Fruit fly (Drosophila melanogaster) whole organism, embryonic: ENCODE data around the gene Wdfy2.

Experiments used
- Abd-B ChIP-seq: fragments of 200-800 bp; sonication (Bioruptor generic); optimal IDR thresholded peaks from 2 replicates; lab custom pipeline; 2018; ENCODE audit warnings: missing biosample characterization, mild to moderate bottlenecking, missing genetic modification characterization, moderate library complexity
- Asciz ChIP-seq: fragments of 200-800 bp; sonication (Bioruptor generic); optimal IDR thresholded peaks from 2 replicates; lab custom pipeline; 2017; ENCODE audit warnings: missing biosample characterization, mild to moderate bottlenecking, missing genetic modification characterization, missing genetic modification reagents
- BEAF-32 ChIP-seq: fragments of 200-800 bp; sonication (Bioruptor generic); optimal IDR thresholded peaks from 3 replicates; lab custom pipeline; 2017; ENCODE audit warnings: missing biosample characterization, missing genetic modification characterization, mild to moderate bottlenecking, moderate library complexity, missing genetic modification reagents
- Bteb2 ChIP-seq: fragments of 200-800 bp; sonication (Bioruptor generic); optimal IDR thresholded peaks from 2 replicates; lab custom pipeline; 2016; ENCODE audit warnings: missing biosample characterization, missing genetic modification characterization
- CG10147 ChIP-seq: fragments of 200-800 bp; sonication (Bioruptor generic); optimal IDR thresholded peaks from 2 replicates; lab custom pipeline; 2019; ENCODE audit warnings: missing biosample characterization, mild to moderate bottlenecking, missing genetic modification characterization, moderate library complexity
- CG10462 ChIP-seq: fragments of 200-800 bp; sonication (Bioruptor generic); optimal IDR thresholded peaks from 2 replicates; lab custom pipeline; 2016; ENCODE audit warnings: missing biosample characterization, missing genetic modification characterization
- CG10979 ChIP-seq: fragments of 200-800 bp; sonication (Bioruptor generic); optimal IDR thresholded peaks from 2 replicates; lab custom pipeline; 2018; ENCODE audit warnings: missing biosample characterization, mild to moderate bottlenecking, missing genetic modification characterization, moderate library complexity
- CG1233 ChIP-seq: fragments of 200-800 bp; sonication (Bioruptor generic); optimal IDR thresholded peaks from 4 replicates; lab custom pipeline; 2018; ENCODE audit warnings: missing biosample characterization, mild to moderate bottlenecking, missing genetic modification characterization
- CG12942 ChIP-seq: fragments of 200-800 bp; sonication (Bioruptor generic); optimal IDR thresholded peaks from 3 replicates; lab custom pipeline; 2016; ENCODE audit warnings: missing biosample characterization, missing genetic modification characterization
- CG13287 ChIP-seq: fragments of 200-800 bp; sonication (Bioruptor generic); IDR thresholded peaks from 2 replicates; pipeline ENCODE4 v1.3.6; 2022; ENCODE audit warnings: missing biosample characterization, missing genetic modification characterization; ENCODE audit not compliant: partially characterized antibody
- CG1647 ChIP-seq: fragments of 200-800 bp; sonication (Bioruptor generic); optimal IDR thresholded peaks from 3 replicates; lab custom pipeline; 2016; ENCODE audit warnings: missing biosample characterization, missing genetic modification characterization
- CG17568 ChIP-seq: fragments of 200-800 bp; sonication (Bioruptor generic); optimal IDR thresholded peaks from 2 replicates; lab custom pipeline; 2018; ENCODE audit warnings: missing biosample characterization, mild to moderate bottlenecking, missing genetic modification characterization, moderate library complexity
- CG17802 ChIP-seq: fragments of 200-800 bp; sonication (Bioruptor generic); optimal IDR thresholded peaks from 2 replicates; lab custom pipeline; 2018; ENCODE audit warnings: missing biosample characterization, mild to moderate bottlenecking, missing genetic modification characterization, moderate library complexity
- CG1792 ChIP-seq: fragments of 200-800 bp; sonication (Bioruptor generic); optimal IDR thresholded peaks from 2 replicates; lab custom pipeline; 2016; ENCODE audit warnings: missing biosample characterization, missing genetic modification characterization
- CG30431 ChIP-seq: fragments of 200-800 bp; sonication (Bioruptor generic); optimal IDR thresholded peaks from 2 replicates; lab custom pipeline; 2017; ENCODE audit warnings: missing biosample characterization, missing genetic modification characterization
- CG3163 ChIP-seq: fragments of 200-800 bp; sonication (Bioruptor generic); optimal IDR thresholded peaks from 3 replicates; lab custom pipeline; 2016; ENCODE audit warnings: missing biosample characterization, missing genetic modification characterization
- CG3726 ChIP-seq: fragments of 200-800 bp; sonication (Bioruptor generic); IDR thresholded peaks from 3 replicates; pipeline ENCODE4, ENCODE4 v1.3.6; 2022; ENCODE audit warnings: missing biosample characterization, missing genetic modification characterization
- CG3838 ChIP-seq: fragments of 200-800 bp; sonication (Bioruptor generic); optimal IDR thresholded peaks from 3 replicates; lab custom pipeline; 2016; ENCODE audit warnings: missing biosample characterization, missing genetic modification characterization
- CG3995 ChIP-seq: fragments of 200-800 bp; sonication (Bioruptor generic); optimal IDR thresholded peaks from 3 replicates; lab custom pipeline; 2016; ENCODE audit warnings: missing biosample characterization, missing genetic modification characterization
- CG4707 ChIP-seq: fragments of 200-800 bp; sonication (Bioruptor generic); optimal IDR thresholded peaks from 2 replicates; lab custom pipeline; 2018; ENCODE audit warnings: missing biosample characterization, mild to moderate bottlenecking, missing genetic modification characterization, moderate library complexity
- CG5180 ChIP-seq: fragments of 200-800 bp; sonication (Bioruptor generic); optimal IDR thresholded peaks from 3 replicates; lab custom pipeline; 2017; ENCODE audit warnings: missing biosample characterization, missing genetic modification characterization, mild to moderate bottlenecking, moderate library complexity, missing genetic modification reagents
- CG6175 ChIP-seq: fragments of 200-800 bp; sonication (Bioruptor generic); IDR thresholded peaks from 3 replicates; pipeline ENCODE4 v1.3.6; 2022; ENCODE audit warnings: missing biosample characterization, missing genetic modification characterization
- CG7839 ChIP-seq: fragments of 200-800 bp; sonication (Bioruptor generic); optimal IDR thresholded peaks from 3 replicates; lab custom pipeline; 2018; ENCODE audit warnings: missing biosample characterization, mild to moderate bottlenecking, missing genetic modification characterization, moderate library complexity
- CkIIα-i1 ChIP-seq: fragments of 200-800 bp; sonication (Bioruptor generic); IDR thresholded peaks from 2 replicates; pipeline ENCODE4 v1.3.6; 2022; ENCODE audit warnings: missing biosample characterization, missing genetic modification characterization
- Dbx ChIP-seq: fragments of 200-800 bp; sonication (Bioruptor generic); IDR thresholded peaks from 3 replicates; pipeline ENCODE4 v1.3.6; 2022; ENCODE audit warnings: missing biosample characterization, missing genetic modification characterization
- ERR ChIP-seq: fragments of 200-800 bp; sonication (Bioruptor generic); optimal IDR thresholded peaks from 2 replicates; lab custom pipeline; 2016; ENCODE audit warnings: missing biosample characterization, missing genetic modification characterization
- Eip74EF ChIP-seq, 2 experiments: fragments of 200-800 bp in 1 of 2; fragments of >200 bp in 1 of 2; sonication (Bioruptor generic) in 1 of 2; optimal IDR thresholded peaks; 2 replicates each; lab custom pipeline; 2017 to 2019; ENCODE audit warnings: missing biosample characterization in 2 of 2, missing genetic modification characterization in 2 of 2, mild to moderate bottlenecking in 1 of 2, moderate library complexity in 1 of 2
- Ets97D ChIP-seq: fragments of 200-800 bp; sonication (Bioruptor generic); optimal IDR thresholded peaks from 3 replicates; lab custom pipeline; 2016; ENCODE audit warnings: missing biosample characterization, missing genetic modification characterization
- Gsc ChIP-seq: fragments of 200-800 bp; sonication (Bioruptor generic); IDR thresholded peaks from 2 replicates; pipeline ENCODE4 v1.3.6; 2022; ENCODE audit warnings: missing biosample characterization, missing genetic modification characterization
- Jarid2 ChIP-seq: fragments of 200-800 bp; sonication (Bioruptor generic); optimal IDR thresholded peaks from 3 replicates; lab custom pipeline; 2017; ENCODE audit warnings: mild to moderate bottlenecking, missing biosample characterization, missing genetic modification reagents, missing genetic modification characterization
- Optix ChIP-seq: fragments of 200-800 bp; sonication (Bioruptor generic); IDR thresholded peaks from 3 replicates; pipeline ENCODE4 v1.3.6; 2022; ENCODE audit warnings: missing biosample characterization, missing genetic modification characterization
- Xrp1 ChIP-seq: fragments of 200-800 bp; sonication (Bioruptor generic); IDR thresholded peaks from 2 replicates; pipeline ENCODE4 v1.3.6; 2022; ENCODE audit warnings: missing biosample characterization, missing genetic modification characterization
- ash1 ChIP-seq: fragments of 200-800 bp; sonication (Bioruptor generic); optimal IDR thresholded peaks from 2 replicates; lab custom pipeline; 2018; ENCODE audit warnings: missing biosample characterization, mild to moderate bottlenecking, missing genetic modification characterization
- caup ChIP-seq: fragments of 200-800 bp; sonication (Bioruptor generic); optimal IDR thresholded peaks from 3 replicates; lab custom pipeline; 2017; ENCODE audit warnings: missing biosample characterization, mild to moderate bottlenecking, missing genetic modification characterization, moderate library complexity; ENCODE audit not compliant: severe bottlenecking
- disco-r ChIP-seq: fragments of 200-800 bp; sonication (Bioruptor generic); optimal IDR thresholded peaks from 2 replicates; lab custom pipeline; 2016; ENCODE audit warnings: missing biosample characterization, missing genetic modification characterization
- esg ChIP-seq: fragments of 200-800 bp; sonication (Bioruptor generic); conservative IDR thresholded peaks from 2 replicates; pipeline ENCODE4 v1.3.6; 2022; ENCODE audit warnings: missing biosample characterization, missing genetic modification characterization
- fd64A ChIP-seq: fragments of 200-800 bp; sonication (Bioruptor generic); optimal IDR thresholded peaks from 3 replicates; lab custom pipeline; 2018; ENCODE audit warnings: missing biosample characterization, mild to moderate bottlenecking, missing genetic modification characterization
- fd96Cb ChIP-seq: fragments of 200-800 bp; sonication (Bioruptor generic); optimal IDR thresholded peaks from 2 replicates; lab custom pipeline; 2018; ENCODE audit warnings: missing biosample characterization, mild to moderate bottlenecking, missing genetic modification characterization, moderate library complexity
- hth ChIP-seq: fragments of >200 bp; optimal IDR thresholded peaks from 2 replicates; lab custom pipeline; 2017; ENCODE audit warnings: inconsistent platforms
- lab ChIP-seq: fragments of 200-800 bp; sonication (Bioruptor generic); optimal IDR thresholded peaks from 3 replicates; lab custom pipeline; 2017; ENCODE audit warnings: missing biosample characterization, missing genetic modification characterization, mild to moderate bottlenecking, moderate library complexity, missing genetic modification reagents
- lbe ChIP-seq: fragments of 200-800 bp; sonication (Bioruptor generic); optimal IDR thresholded peaks from 2 replicates; lab custom pipeline; 2016; ENCODE audit warnings: missing biosample characterization, mild to moderate bottlenecking, missing genetic modification characterization
- lola ChIP-seq, 3 experiments: fragments of >200 bp in 2 of 3; fragments of 200-800 bp in 1 of 3; sonication (Bioruptor generic) in 1 of 3; optimal IDR thresholded peaks; 2 replicates each; lab custom pipeline; 2017 to 2019; ENCODE audit warnings: missing biosample characterization in 3 of 3, missing genetic modification characterization in 3 of 3, mild to moderate bottlenecking in 1 of 3, moderate library complexity in 1 of 3
- nau ChIP-seq: fragments of 200-800 bp; sonication (Bioruptor generic); optimal IDR thresholded peaks from 3 replicates; lab custom pipeline; 2017; ENCODE audit warnings: missing biosample characterization, mild to moderate bottlenecking, missing genetic modification characterization, missing genetic modification reagents
- pros ChIP-seq: fragments of 200-800 bp; sonication (Bioruptor generic); optimal IDR thresholded peaks from 3 replicates; lab custom pipeline; 2019; ENCODE audit warnings: missing biosample characterization, mild to moderate bottlenecking, missing genetic modification characterization, moderate library complexity
- sd ChIP-seq: fragments of 200-800 bp; sonication (Bioruptor generic); optimal IDR thresholded peaks from 3 replicates; lab custom pipeline; 2018; ENCODE audit warnings: missing biosample characterization, mild to moderate bottlenecking, missing genetic modification characterization, moderate library complexity
- trh ChIP-seq: fragments of 200-800 bp; sonication (Bioruptor generic); optimal IDR thresholded peaks from 2 replicates; lab custom pipeline; 2016; ENCODE audit warnings: missing biosample characterization, missing genetic modification characterization
- ttk ChIP-seq: fragments of 200-800 bp; sonication (Bioruptor generic); IDR thresholded peaks from 2 replicates; pipeline ENCODE4 v2.1.2; 2022; ENCODE audit warnings: missing biosample characterization, missing genetic modification characterization
- twi ChIP-seq: fragments of 200-800 bp; optimal IDR thresholded peaks from 2 replicates; lab custom pipeline; 2019; ENCODE audit warnings: missing biosample characterization, mild to moderate bottlenecking, missing genetic modification characterization, moderate library complexity
- usp ChIP-seq: fragments of >200 bp; optimal IDR thresholded peaks from 2 replicates; lab custom pipeline; 2017; ENCODE audit warnings: missing biosample characterization, missing genetic modification characterization
- vvl ChIP-seq: fragments of 200-800 bp; sonication (Bioruptor generic); IDR thresholded peaks from 2 replicates; pipeline ENCODE4 v1.3.6; 2022; ENCODE audit warnings: missing biosample characterization, missing genetic modification characterization

Gene Wdfy2

DNA sequence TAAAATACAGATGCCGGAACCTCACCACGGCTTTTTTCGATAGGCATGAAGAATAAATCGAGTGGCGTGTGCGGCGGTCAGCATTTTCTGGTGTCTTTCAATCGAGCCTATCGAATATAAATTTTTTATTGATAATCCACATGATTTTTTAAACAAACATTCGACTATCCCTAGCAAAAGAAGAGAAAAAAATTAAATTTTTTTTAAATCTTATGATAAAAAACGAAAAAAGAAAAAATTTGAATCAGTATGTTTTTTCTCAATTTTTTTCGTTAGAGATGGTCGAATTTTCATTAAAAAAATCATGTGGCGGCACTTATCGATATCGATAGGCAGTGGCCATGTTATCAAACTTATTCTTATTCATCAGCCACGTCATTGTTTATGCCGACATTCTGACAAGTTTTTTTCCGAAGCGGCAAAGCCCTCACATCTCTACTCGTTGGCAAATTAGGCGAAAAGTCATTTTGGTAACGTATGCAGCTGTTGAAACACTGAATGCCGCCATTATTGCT is 3.5 kb downstream of the Wdfy2 start, which contains the start of the genes SmB and KdelR (continued):
- no peak for TF ChIP-seq ttk (GFP tag; lab: Robert Waterston, UW)
- TF ChIP-seq CG10462 (GFP tag; lab: Kevin White, UChicago) = no peak
- peak; percentile 67 for TF ChIP-seq lbe
- TF ChIP-seq twi (tag; lab: Kevin White, UChicago) = peak; percentile 17
- no peak for TF ChIP-seq CG17802
- TF ChIP-seq Eip74EF (GFP tag; optimal IDR thresholded peaks at IDR 0.05; lab: Kevin White, UChicago) = no peak
- no peak for TF ChIP-seq Dbx (GFP tag; lab: Robert Waterston, UW)
- no peak for TF ChIP-seq CG30431 (GFP tag; lab: Kevin White, UChicago)
- no peak for TF ChIP-seq Abd-B (GFP tag; lab: Kevin White, UChicago)
- TF ChIP-seq Gsc = no peak
- no peak for TF ChIP-seq CG1647 (GFP tag; lab: Kevin White, UChicago)
- TF ChIP-seq BEAF-32 (GFP tag; lab: Kevin White, UChicago) = peak; percentile 69
- TF ChIP-seq Asciz (GFP tag; lab: Kevin White, UChicago) = no peak
- TF ChIP-seq usp (GFP tag; lab: Kevin White, UChicago) = no peak
- TF ChIP-seq CG3163 (GFP tag; lab: Kevin White, UChicago) = no peak
- TF ChIP-seq CG1792 (GFP tag; lab: Kevin White, UChicago) = no peak
- TF ChIP-seq CG17568 (GFP tag; lab: Kevin White, UChicago) = no peak
- no peak for TF ChIP-seq caup (GFP tag; lab: Kevin White, UChicago)
- no peak for TF ChIP-seq Jarid2 (GFP tag; lab: Kevin White, UChicago)
- TF ChIP-seq CG3995 = peak; percentile 21
- TF ChIP-seq fd96Cb = no peak
- TF ChIP-seq CG1233 = no peak
- TF ChIP-seq CG4707 (GFP tag; lab: Kevin White, UChicago) = no peak
- TF ChIP-seq hth = no peak
- no peak for TF ChIP-seq ERR (GFP tag; lab: Kevin White, UChicago)
- TF ChIP-seq CG13287 (GFP tag; lab: Robert Waterston, UW) = peak; percentile 92
- TF ChIP-seq CG12942 (GFP tag; lab: Kevin White, UChicago) = no peak
- TF ChIP-seq vvl (GFP tag; lab: Robert Waterston, UW) = 0 out of 2 replicates have a peak, but pooled peaks have one; percentile 6
- peak in 1 of 3 experiments; percentile 19 for TF ChIP-seq lola (GFP tag; optimal IDR thresholded peaks at IDR 0.05; lab: Kevin White, UChicago)
- TF ChIP-seq disco-r (GFP tag; lab: Kevin White, UChicago) = no peak
- TF ChIP-seq CG5180 (GFP tag; lab: Kevin White, UChicago) = no peak
- no peak for TF ChIP-seq nau (GFP tag; lab: Kevin White, UChicago)
- TF ChIP-seq CkIIα-i1 (GFP tag; lab: Robert Waterston, UW) = no peak
- TF ChIP-seq Xrp1 (GFP tag; lab: Robert Waterston, UW) = no peak; the same call in 1 of the 2 replicates
- no peak for TF ChIP-seq lab (GFP tag; lab: Kevin White, UChicago)
- TF ChIP-seq trh = no peak
- TF ChIP-seq pros (GFP tag; lab: Kevin White, UChicago) = no peak
- no peak for TF ChIP-seq CG10147
- no peak for TF ChIP-seq CG10979 (tag; lab: Kevin White, UChicago)
- TF ChIP-seq CG3726 (GFP tag; lab: Robert Waterston, UW) = no peak
- no peak for TF ChIP-seq CG3838 (GFP tag; lab: Kevin White, UChicago)
- TF ChIP-seq esg (GFP tag; lab: Robert Waterston, UW) = no peak
- TF ChIP-seq Optix (GFP tag; lab: Robert Waterston, UW) = no peak
- TF ChIP-seq sd (tag; lab: Kevin White, UChicago) = no peak
- TF ChIP-seq fd64A (GFP tag; lab: Kevin White, UChicago) = no peak
- peak; percentile 83 for TF ChIP-seq Ets97D (GFP tag; lab: Kevin White, UChicago)
- TF ChIP-seq CG7839 (tag; lab: Kevin White, UChicago) = no peak
- TF ChIP-seq CG6175 (GFP tag; lab: Robert Waterston, UW) = no peak
- TF ChIP-seq Bteb2 (GFP tag; lab: Kevin White, UChicago) = no peak
- TF ChIP-seq ash1 (GFP tag; lab: Kevin White, UChicago) = no peak
